Fruit fly (Drosophila melanogaster): Measurements from ENCODE around the gene MED18.

- TF ChIP-seq Myc (optimal IDR thresholded peaks at IDR 0.05) (no peak), ttk (optimal IDR thresholded peaks at IDR 0.05) (no peak)
These were observed 22.8 kb upstream of the MED18 start for dm6 chrX:1842875-1843274.

All from Kc167 (cell line).